Worm (Caenorhabditis elegans) whole organism, early embryonic: ENCODE measurements around the gene tbcc-1.

Source experiments
- ama-1 ChIP-seq: fragments of 150-350 bp; optimal IDR thresholded peaks from 2 replicates; lab custom pipeline; 2014
- ets-7 ChIP-seq: sonication (generic microtip); optimal IDR thresholded peaks from 2 replicates; lab custom pipeline; 2016; ENCODE audit warnings: missing genotype, missing genetic modification characterization, missing compliant biosample characterization

DNA sequence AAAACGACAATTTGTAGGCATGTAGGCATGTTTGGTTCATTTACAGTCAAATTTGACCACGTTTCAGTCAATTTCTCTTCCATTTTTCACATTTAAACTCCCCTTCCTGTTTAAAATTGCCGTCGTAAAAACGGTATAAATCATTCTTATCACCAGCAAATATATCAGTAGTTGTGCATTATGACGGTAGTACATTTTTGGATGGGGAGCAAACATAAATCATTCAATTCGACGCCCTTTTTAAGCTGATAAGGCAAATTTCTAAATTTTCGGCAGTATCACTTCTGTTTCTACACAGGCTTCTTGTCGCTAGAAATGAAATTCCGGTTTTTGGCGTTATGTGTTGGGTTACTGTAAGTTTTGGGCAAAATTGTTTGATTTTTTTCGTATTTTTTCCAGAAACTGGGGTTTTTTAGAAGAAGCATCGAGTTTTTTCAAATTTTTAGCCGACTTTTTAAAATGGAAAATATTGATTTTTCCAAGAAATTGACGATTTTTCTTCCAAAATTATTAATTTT, 53.7 kb downstream of the tbcc-1 start, which contains the start of gene H34I24.2:
- TF ChIP-seq ets-7 (tag; lab: Kevin White, UChicago) (no peak), ama-1 (no peak)
